Worm (Caenorhabditis elegans) whole organism, late embryonic: ENCODE results near the gene F28B12.6.

Source experiments
- C08G9.2 ChIP-seq: sonication (generic microtip); optimal IDR thresholded peaks from 2 replicates; lab custom pipeline; 2016; ENCODE audit warnings: mild to moderate bottlenecking, missing genetic modification characterization, moderate library complexity, missing compliant biosample characterization
- C38D4.7 ChIP-seq: fragments of 200-800 bp; sonication (Bioruptor generic); optimal IDR thresholded peaks from 2 replicates; lab custom pipeline; 2018; ENCODE audit warnings: mild to moderate bottlenecking, missing genetic modification characterization, moderate library complexity, missing compliant biosample characterization
- K09A11.1 ChIP-seq: sonication (generic microtip); optimal IDR thresholded peaks from 2 replicates; lab custom pipeline; 2017; ENCODE audit warnings: antibody characterized with exemption, mild to moderate bottlenecking, missing genetic modification characterization, missing compliant biosample characterization; ENCODE audit not compliant: insufficient read depth
- T23F11.4 ChIP-seq: fragments of 200-800 bp; sonication (Bioruptor generic); optimal IDR thresholded peaks from 2 replicates; lab custom pipeline; 2018; ENCODE audit warnings: mild to moderate bottlenecking, missing genetic modification characterization, missing compliant biosample characterization
- Y22D7AL.16 ChIP-seq: sonication (generic microtip); optimal IDR thresholded peaks from 2 replicates; lab custom pipeline; 2016; ENCODE audit warnings: missing genetic modification characterization, missing compliant biosample characterization
- ama-1 ChIP-seq: fragments of 150-350 bp; optimal IDR thresholded peaks from 2 replicates; lab custom pipeline; 2014
- ceh-19 ChIP-seq: fragments of 200-800 bp; sonication (Bioruptor generic); optimal IDR thresholded peaks from 2 replicates; lab custom pipeline; 2018; ENCODE audit warnings: mild to moderate bottlenecking, missing genetic modification characterization, missing compliant biosample characterization
- ceh-22 ChIP-seq: sonication (generic microtip); optimal IDR thresholded peaks from 2 replicates; lab custom pipeline; 2017; ENCODE audit warnings: missing biosample characterization, missing genetic modification characterization
- ceh-34 ChIP-seq: sonication (generic microtip); optimal IDR thresholded peaks from 2 replicates; lab custom pipeline; 2016; ENCODE audit warnings: mild to moderate bottlenecking, missing genetic modification characterization, missing compliant biosample characterization
- ceh-45 ChIP-seq: fragments of 200-800 bp; sonication (Bioruptor generic); IDR thresholded peaks from 2 replicates; pipeline ENCODE4 v1.3.6; 2022; ENCODE audit warnings: missing genetic modification reagents, missing genetic modification characterization, missing compliant biosample characterization
- ceh-6 ChIP-seq: fragments of 200-800 bp; sonication (Bioruptor generic); optimal IDR thresholded peaks from 2 replicates; lab custom pipeline; 2018; ENCODE audit warnings: mild to moderate bottlenecking, missing genetic modification characterization, missing compliant biosample characterization
- che-1 ChIP-seq: sonication (generic microtip); optimal IDR thresholded peaks from 2 replicates; lab custom pipeline; 2016; ENCODE audit warnings: mild to moderate bottlenecking, missing genetic modification characterization, missing compliant biosample characterization
- dmd-4 ChIP-seq: sonication (generic microtip); optimal IDR thresholded peaks from 2 replicates; lab custom pipeline; 2016; ENCODE audit warnings: borderline replicate concordance, missing genetic modification characterization, missing compliant biosample characterization
- dve-1 ChIP-seq: sonication (generic microtip); optimal IDR thresholded peaks from 2 replicates; lab custom pipeline; 2017; ENCODE audit warnings: antibody characterized with exemption, mild to moderate bottlenecking, missing genetic modification characterization, missing compliant biosample characterization
- elt-2 ChIP-seq: sonication (generic microtip); optimal IDR thresholded peaks from 2 replicates; lab custom pipeline; 2016; ENCODE audit warnings: missing genetic modification reagents, missing genetic modification characterization, missing compliant biosample characterization
- elt-4 ChIP-seq: sonication (generic microtip); optimal IDR thresholded peaks from 2 replicates; lab custom pipeline; 2016; ENCODE audit warnings: missing genetic modification characterization, missing compliant biosample characterization
- ets-4 ChIP-seq: sonication (generic microtip); optimal IDR thresholded peaks from 2 replicates; lab custom pipeline; 2016; ENCODE audit warnings: missing genetic modification characterization, missing compliant biosample characterization
- eyg-1 ChIP-seq: sonication (generic microtip); optimal IDR thresholded peaks from 2 replicates; lab custom pipeline; 2016; ENCODE audit warnings: missing genotype, missing genetic modification characterization, missing compliant biosample characterization
- fax-1 ChIP-seq: sonication (generic microtip); optimal IDR thresholded peaks from 2 replicates; lab custom pipeline; 2016; ENCODE audit warnings: missing genotype, missing genetic modification characterization, missing compliant biosample characterization
- fkh-6 ChIP-seq: sonication (generic microtip); optimal IDR thresholded peaks from 2 replicates; lab custom pipeline; 2016; ENCODE audit warnings: missing genetic modification characterization, missing compliant biosample characterization
- hlh-13 ChIP-seq: fragments of 200-800 bp; sonication (Bioruptor generic); optimal IDR thresholded peaks from 2 replicates; lab custom pipeline; 2018; ENCODE audit warnings: mild to moderate bottlenecking, missing genetic modification characterization, missing compliant biosample characterization
- hlh-15 ChIP-seq: sonication (generic microtip); optimal IDR thresholded peaks from 2 replicates; lab custom pipeline; 2016; ENCODE audit warnings: missing genetic modification characterization, missing compliant biosample characterization
- hlh-30 ChIP-seq: sonication (generic microtip); optimal IDR thresholded peaks from 2 replicates; lab custom pipeline; 2017; ENCODE audit warnings: antibody characterized with exemption, missing genetic modification characterization, missing compliant biosample characterization; ENCODE audit not compliant: insufficient read depth
- hlh-6 ChIP-seq: sonication (generic microtip); optimal IDR thresholded peaks from 2 replicates; lab custom pipeline; 2016; ENCODE audit warnings: missing genotype, missing genetic modification characterization, missing compliant biosample characterization
- hlh-8 ChIP-seq: sonication (generic microtip); optimal IDR thresholded peaks from 2 replicates; lab custom pipeline; 2016; ENCODE audit warnings: missing genotype, missing genetic modification characterization, missing compliant biosample characterization
- mec-3 ChIP-seq: sonication (generic microtip); optimal IDR thresholded peaks from 2 replicates; lab custom pipeline; 2016; ENCODE audit warnings: borderline replicate concordance, missing genetic modification characterization, missing compliant biosample characterization
- nhr-232 ChIP-seq: sonication (generic microtip); optimal IDR thresholded peaks from 2 replicates; lab custom pipeline; 2016; ENCODE audit warnings: missing genetic modification characterization, missing compliant biosample characterization
- npax-4 ChIP-seq: sonication (generic microtip); optimal IDR thresholded peaks from 2 replicates; lab custom pipeline; 2016; ENCODE audit warnings: missing genetic modification characterization, missing compliant biosample characterization
- odd-2 ChIP-seq: sonication (generic microtip); optimal IDR thresholded peaks from 2 replicates; lab custom pipeline; 2017; ENCODE audit warnings: antibody characterized with exemption, mild to moderate bottlenecking, missing genetic modification characterization, missing compliant biosample characterization
- pag-3 ChIP-seq: sonication (generic microtip); optimal IDR thresholded peaks from 2 replicates; lab custom pipeline; 2016; ENCODE audit warnings: missing compliant biosample characterization, missing genetic modification characterization, borderline replicate concordance
- pat-9 ChIP-seq: fragments of 200-800 bp; sonication (Bioruptor generic); optimal IDR thresholded peaks from 2 replicates; lab custom pipeline; 2018; ENCODE audit warnings: mild to moderate bottlenecking, missing genetic modification characterization, moderate library complexity, missing compliant biosample characterization
- pax-1 ChIP-seq: fragments of 150-350 bp; optimal IDR thresholded peaks from 2 replicates; lab custom pipeline; 2014; ENCODE audit warnings: missing biosample characterization, missing genetic modification characterization
- pha-2 ChIP-seq: sonication (generic microtip); optimal IDR thresholded peaks from 2 replicates; lab custom pipeline; 2017; ENCODE audit warnings: mild to moderate bottlenecking, missing genetic modification characterization, missing compliant biosample characterization
- pha-4 ChIP-seq: fragments of 150-350 bp; optimal IDR thresholded peaks from 2 replicates; lab custom pipeline; 2018; ENCODE audit warnings: missing biosample characterization, missing genetic modification reagents, missing genetic modification characterization
- rnt-1 ChIP-seq: sonication (generic microtip); optimal IDR thresholded peaks from 2 replicates; lab custom pipeline; 2016; ENCODE audit warnings: missing genetic modification characterization, missing compliant biosample characterization
- sdc-2 ChIP-seq: sonication (generic microtip); optimal IDR thresholded peaks from 2 replicates; lab custom pipeline; 2016; ENCODE audit warnings: missing genotype, missing genetic modification characterization, missing compliant biosample characterization
- sox-2 ChIP-seq: fragments of 200-800 bp; sonication (Bioruptor generic); IDR thresholded peaks from 2 replicates; pipeline ENCODE4 v1.3.6; 2022; ENCODE audit warnings: missing genetic modification reagents, missing genetic modification characterization, missing compliant biosample characterization
- syd-9 ChIP-seq: sonication (generic microtip); optimal IDR thresholded peaks from 2 replicates; lab custom pipeline; 2016; ENCODE audit warnings: mild to moderate bottlenecking, missing genetic modification characterization, moderate library complexity, missing compliant biosample characterization
- tbx-2 ChIP-seq: sonication (generic microtip); optimal IDR thresholded peaks from 2 replicates; lab custom pipeline; 2016; ENCODE audit warnings: missing genetic modification characterization, missing compliant biosample characterization
- ttx-3 ChIP-seq: sonication (generic microtip); optimal IDR thresholded peaks from 2 replicates; lab custom pipeline; 2016; ENCODE audit warnings: missing genetic modification reagents, missing genetic modification characterization, missing compliant biosample characterization
- unc-3 ChIP-seq, 2 experiments: fragments of 200-800 bp in 1 of 2; sonication (Bioruptor generic) in 1 of 2; sonication (generic microtip) in 1 of 2; conservative IDR thresholded peaks in 1 of 2; optimal IDR thresholded peaks in 1 of 2; 2 replicates each; pipeline versions ENCODE4 v1.3.6 to Lab custom; 2016 to 2022; ENCODE audit warnings: missing compliant biosample characterization in 2 of 2, missing genetic modification characterization in 2 of 2, missing genetic modification reagents in 1 of 2
- unc-55 ChIP-seq: sonication (generic microtip); optimal IDR thresholded peaks from 2 replicates; lab custom pipeline; 2017; ENCODE audit warnings: missing biosample characterization, missing genetic modification reagents, missing genetic modification characterization
- unc-86 ChIP-seq: sonication (generic microtip); optimal IDR thresholded peaks from 2 replicates; lab custom pipeline; 2016; ENCODE audit warnings: missing genetic modification characterization, missing compliant biosample characterization

The F28B12.6 gene

DNA sequence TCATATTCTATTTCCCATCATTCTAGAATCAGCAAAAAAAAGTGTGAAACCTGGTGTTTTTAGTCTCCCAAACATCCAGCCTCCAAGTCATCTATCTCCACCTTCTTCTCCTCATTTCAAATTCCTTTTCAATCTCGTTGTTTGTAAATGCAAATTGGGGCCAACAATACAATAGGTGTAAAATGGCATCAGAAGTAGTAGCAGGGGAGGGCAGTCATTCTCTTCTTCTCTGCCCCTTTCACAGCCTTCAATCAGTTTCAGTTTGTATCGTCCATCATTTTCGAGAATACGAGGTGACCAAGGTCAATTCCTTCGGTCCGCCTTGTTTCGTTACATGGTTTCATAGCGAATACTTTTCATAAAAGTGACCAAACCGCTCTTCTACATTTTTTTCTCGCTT lies 28.6 kb downstream of the F28B12.6 start, which contains the start of gene B0034.4:
Gene B0034.4 (minus strand): TSS at position 229 of the 400 bp plus-strand sequence.
- TF ChIP-seq fkh-6 (tag; lab: Kevin White, UChicago) (no peak), dmd-4 (tag; lab: Kevin White, UChicago) (no peak), tbx-2 (no peak), pha-4 (tag; lab: Kevin White, UChicago) (no peak), ceh-19 (GFP tag; lab: Kevin White, UChicago) (no peak), npax-4 (no peak)

DNA sequence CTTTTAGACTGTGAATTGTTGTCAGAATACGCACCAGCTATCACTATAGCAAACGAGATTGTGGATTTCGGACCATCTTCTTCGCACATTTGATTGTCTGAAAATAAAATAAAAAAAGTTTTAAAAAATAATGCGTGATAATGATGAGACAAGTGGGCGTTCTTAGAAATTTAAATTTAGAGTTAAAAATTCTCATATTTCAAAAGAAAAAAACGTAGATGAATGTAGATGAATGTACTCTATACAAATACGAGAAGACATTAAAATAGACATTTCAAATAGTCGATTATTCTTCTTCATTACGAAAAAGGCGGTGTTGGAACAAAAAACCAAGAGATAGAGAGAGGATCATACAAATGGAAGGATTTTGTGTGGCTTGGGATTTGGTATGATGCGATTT lies 34.2 kb downstream of the F28B12.6 start, which contains the start of gene B0034.5:
Gene B0034.5 (minus strand): TSS at position 101 of the 400 bp plus-strand sequence.
- TF ChIP-seq syd-9 (tag; lab: Kevin White, UChicago) (no peak), pat-9 (tag; lab: Kevin White, UChicago) (no peak), T23F11.4 (GFP tag; lab: Kevin White, UChicago) (no peak), hlh-15 (no peak), tbx-2 (no peak), pax-1 (tag; lab: Kevin White, UChicago) (no peak), dve-1 (tag; lab: Kevin White, UChicago) (no peak), hlh-8 (tag; lab: Kevin White, UChicago) (no peak), rnt-1 (tag; lab: Kevin White, UChicago) (no peak), ceh-19 (GFP tag; lab: Kevin White, UChicago) (no peak), che-1 (tag; lab: Kevin White, UChicago) (no peak), dmd-4 (tag; lab: Kevin White, UChicago) (no peak), pha-2 (no peak), npax-4 (no peak), hlh-30 (tag; lab: Kevin White, UChicago) (no peak), Y22D7AL.16 (no peak)

DNA sequence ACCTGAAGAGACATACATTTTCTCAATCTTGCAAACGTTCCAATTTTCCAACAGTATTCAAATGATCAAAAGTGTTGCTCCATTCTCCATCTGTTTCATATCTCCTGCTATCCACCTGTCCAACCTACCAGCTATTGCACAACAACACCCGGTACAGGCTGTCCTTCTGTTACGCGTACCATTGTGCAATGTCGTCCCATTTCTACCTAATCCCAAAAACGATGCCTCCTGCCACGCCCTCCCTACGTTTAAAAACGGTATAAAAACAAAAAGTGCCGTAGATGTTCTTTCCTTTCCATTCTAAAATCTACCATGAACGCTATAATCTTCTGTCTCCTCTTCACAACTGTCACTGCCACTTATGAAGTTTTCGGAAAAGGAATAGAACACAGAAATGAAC lies 47.6 kb downstream of the F28B12.6 start, which contains the start of gene ins-2:
Gene ins-2 (plus strand): TSS at position 301 of the 400 bp plus-strand sequence.
- TF ChIP-seq ceh-34 (tag; lab: Kevin White, UChicago) (no peak), Y22D7AL.16 (no peak), elt-2 (tag; lab: Kevin White, UChicago) (no peak), ets-4 (tag; lab: Kevin White, UChicago) (no peak), unc-86 (tag; lab: Kevin White, UChicago) (no peak), ama-1 (no peak), dve-1 (tag; lab: Kevin White, UChicago) (no peak), fax-1 (no peak), hlh-13 (GFP tag; lab: Kevin White, UChicago) (no peak), nhr-232 (no peak), sox-2 (GFP tag; lab: Robert Waterston, UW) (no peak), unc-55 (GFP tag; lab: Kevin White, UChicago) (no peak), pag-3 (tag; lab: Kevin White, UChicago) (no peak), elt-4 (tag; lab: Kevin White, UChicago) (no peak), C38D4.7 (GFP tag; lab: Kevin White, UChicago) (no peak), sdc-2 (no peak)

DNA sequence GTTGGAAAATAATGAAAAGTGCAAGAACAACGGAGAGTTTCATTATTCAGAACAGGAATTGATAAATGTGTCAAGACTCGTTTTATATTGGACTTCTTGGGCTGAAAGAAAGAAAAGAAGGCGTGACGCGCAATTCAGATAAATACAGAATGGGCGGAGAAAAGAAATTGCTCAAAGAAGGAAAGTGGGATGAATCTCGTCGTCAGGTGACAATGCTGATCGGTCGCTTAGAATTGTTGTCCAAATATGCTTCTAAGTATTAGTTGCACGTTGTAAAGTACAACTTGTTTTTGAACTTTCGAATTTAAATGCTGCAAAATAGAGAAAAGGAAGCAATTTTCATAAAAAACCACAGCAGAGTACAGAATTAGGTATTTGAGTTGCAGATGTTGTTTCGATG lies 50.0 kb downstream of the F28B12.6 start, which contains the start of gene ins-3:
Gene ins-3 (minus strand): TSS at position 101 of the 400 bp plus-strand sequence.
- TF ChIP-seq ceh-34 (tag; lab: Kevin White, UChicago) (no peak), K09A11.1 (no peak), ceh-45 (GFP tag; lab: Robert Waterston, UW) (no peak), mec-3 (tag; lab: Kevin White, UChicago) (no peak), hlh-6 (tag; lab: Kevin White, UChicago) (no peak), eyg-1 (tag; lab: Kevin White, UChicago) (no peak), nhr-232 (no peak), ttx-3 (tag; lab: Kevin White, UChicago) (no peak), ceh-22 (tag; lab: Kevin White, UChicago) (no peak), unc-3 (GFP tag; conservative IDR thresholded peaks at IDR 0.05; lab: Robert Waterston, UW) (no peak), unc-3 (tag; optimal IDR thresholded peaks at IDR 0.05; lab: Kevin White, UChicago) (no peak), hlh-30 (tag; lab: Kevin White, UChicago) (no peak), odd-2 (no peak), ceh-6 (GFP tag; lab: Kevin White, UChicago) (no peak), C08G9.2 (tag; lab: Kevin White, UChicago) (no peak)
- TF ChIP-seq, all 69 proteins: peak for 0
